Worm (Caenorhabditis elegans): ENCODE results near the gene C17C3.24.

C17C3.24 gene

ce11 chrII:5574925-5575324 lies 33.3 kb upstream of the C17C3.24 start (continued):
- TF ChIP-seq lag-1 (GFP tag; IDR thresholded peaks at IDR 0.05) (no peak), Y53F4B.3 (GFP tag; IDR thresholded peaks at IDR 0.05) (no peak), hlh-12 (tag; optimal IDR thresholded peaks at IDR 0.05) (no peak), ztf-22 (GFP tag; optimal IDR thresholded peaks at IDR 0.05) (no peak), egl-18 (GFP tag; IDR thresholded peaks at IDR 0.05) (no peak), ztf-26 (tag; optimal IDR thresholded peaks at IDR 0.05) (no peak), T07F8.4 (tag; optimal IDR thresholded peaks at IDR 0.05) (no peak), snpc-3.4 (tag; optimal IDR thresholded peaks at IDR 0.05) (no peak), F52B5.7 (tag; optimal IDR thresholded peaks at IDR 0.05) (peak; percentile 62), ccch-3 (GFP tag; optimal IDR thresholded peaks at IDR 0.05) (no peak), F23B12.7 (tag; optimal IDR thresholded peaks at IDR 0.05; ENCODE audit: insufficient read depth) (no peak), lin-40 (tag; optimal IDR thresholded peaks at IDR 0.05) (no peak), F33H1.4 (GFP tag; IDR thresholded peaks at IDR 0.05) (no peak), ama-1 (optimal IDR thresholded peaks at IDR 0.05) (peak; percentile 33), ama-1 (GFP tag; optimal IDR thresholded peaks at IDR 0.05) (no peak), dpl-1 (GFP tag; optimal IDR thresholded peaks at IDR 0.05) (no peak), attf-6 (GFP tag; IDR thresholded peaks at IDR 0.05) (no peak), dpff-1 (tag; optimal IDR thresholded peaks at IDR 0.05) (no peak), hsf-1 (GFP tag; IDR thresholded peaks at IDR 0.05) (no peak), C06A6.2 (GFP tag; conservative IDR thresholded peaks at IDR 0.05) (0 out of 2 replicates have a peak, but pooled peaks have one; percentile 26), unc-62 (GFP tag; optimal IDR thresholded peaks at IDR 0.05) (no peak), die-1 (tag; optimal IDR thresholded peaks at IDR 0.05) (no peak), bed-2 (GFP tag; IDR thresholded peaks at IDR 0.05) (no peak), aptf-2 (GFP tag; conservative IDR thresholded peaks at IDR 0.05) (no peak), akir-1 (GFP tag; optimal IDR thresholded peaks at IDR 0.05) (no peak), K12H6.12 (tag; optimal IDR thresholded peaks at IDR 0.05) (peak; percentile 20), nhr-120 (GFP tag; IDR thresholded peaks at IDR 0.05) (no peak), egrh-3 (GFP tag; IDR thresholded peaks at IDR 0.05) (no peak), Y67H2A.10 (GFP tag; conservative IDR thresholded peaks at IDR 0.05) (no peak), mel-28 (tag; optimal IDR thresholded peaks at IDR 0.05; ENCODE audit: borderline replicate concordance) (no peak), nfya-2 (GFP tag; IDR thresholded peaks at IDR 0.05) (no peak), let-607 (tag; optimal IDR thresholded peaks at IDR 0.05) (peak; percentile 49 to 76), ceh-100 (GFP tag; IDR thresholded peaks at IDR 0.05) (no peak), Y95B8A.8 (GFP tag; IDR thresholded peaks at IDR 0.05) (no peak), B0261.1 (tag; optimal IDR thresholded peaks at IDR 0.05) (no peak), ztf-28 (GFP tag; IDR thresholded peaks at IDR 0.05) (no peak), fkh-3 (tag; optimal IDR thresholded peaks at IDR 0.05) (peak; percentile 41), snpc-4 (GFP tag; optimal IDR thresholded peaks at IDR 0.05) (no peak), snpc-4 (tag; optimal IDR thresholded peaks at IDR 0.05) (peak in 1 of 4 experiments; percentile 20), F49E8.2 (tag; optimal IDR thresholded peaks at IDR 0.05; ENCODE audit: insufficient read depth) (no peak), ztf-6 (GFP tag; IDR thresholded peaks at IDR 0.05) (no peak), bed-1 (GFP tag; IDR thresholded peaks at IDR 0.05) (0 out of 2 replicates have a peak, but pooled peaks have one; percentile 47), lin-35 (GFP tag; optimal IDR thresholded peaks at IDR 0.05) (peak in 1 of 3 experiments; percentile 55), lir-1 (GFP tag; conservative IDR thresholded peaks at IDR 0.05) (no peak), efl-1 (GFP tag; optimal IDR thresholded peaks at IDR 0.05) (no peak), Y56A3A.18 (GFP tag; IDR thresholded peaks at IDR 0.05) (peak; percentile 78; the same call in 1 of the 2 replicates), madf-3 (GFP tag; IDR thresholded peaks at IDR 0.05) (peak; percentile 67; the same call in 1 of the 2 replicates), madf-8 (GFP tag; conservative IDR thresholded peaks at IDR 0.05) (no peak), attf-5 (GFP tag; optimal IDR thresholded peaks at IDR 0.05) (no peak), rcor-1 (GFP tag; IDR thresholded peaks at IDR 0.05) (no peak)

Data from whole organism, young adult.